Worm (Caenorhabditis elegans) whole organism, mixed stage, embryonic: ENCODE measurements around the gene uaf-2.

Source experiments
- M03D4.4 ChIP-seq: sonication (generic microtip); optimal IDR thresholded peaks from 2 replicates; lab custom pipeline; 2017; ENCODE audit warnings: mild to moderate bottlenecking, missing genetic modification characterization, missing compliant biosample characterization
- bed-3 ChIP-seq: fragments of 200-800 bp; sonication (Bioruptor generic); optimal IDR thresholded peaks from 3 replicates; lab custom pipeline; 2018; ENCODE audit warnings: mild to moderate bottlenecking, missing genetic modification characterization, moderate library complexity, missing compliant biosample characterization
- blmp-1 ChIP-seq: fragments of 150-350 bp; optimal IDR thresholded peaks from 2 replicates; lab custom pipeline; 2014; ENCODE audit warnings: missing biosample characterization, missing genetic modification characterization
- ceh-39 ChIP-seq: fragments of 150-350 bp; optimal IDR thresholded peaks from 2 replicates; lab custom pipeline; 2014; ENCODE audit warnings: missing biosample characterization, missing genetic modification characterization
- ceh-43 ChIP-seq: fragments of 200-800 bp; sonication (Bioruptor generic); optimal IDR thresholded peaks from 2 replicates; lab custom pipeline; 2018; ENCODE audit warnings: mild to moderate bottlenecking, missing genetic modification characterization, moderate library complexity, missing compliant biosample characterization
- ceh-83 ChIP-seq: fragments of 200-800 bp; sonication (Bioruptor generic); optimal IDR thresholded peaks from 2 replicates; lab custom pipeline; 2018; ENCODE audit warnings: mild to moderate bottlenecking, missing genetic modification characterization, missing compliant biosample characterization
- ces-1 ChIP-seq: fragments of 150-350 bp; optimal IDR thresholded peaks from 2 replicates; lab custom pipeline; 2014; ENCODE audit warnings: missing biosample characterization, missing genetic modification reagents, missing genetic modification characterization
- cnd-1 ChIP-seq: fragments of 200-800 bp; sonication (Bioruptor generic); optimal IDR thresholded peaks from 2 replicates; lab custom pipeline; 2018; ENCODE audit warnings: mild to moderate bottlenecking, missing genetic modification characterization, missing compliant biosample characterization
- elt-3 ChIP-seq: fragments of 150-350 bp; optimal IDR thresholded peaks from 2 replicates; lab custom pipeline; 2014; ENCODE audit warnings: missing biosample characterization, missing genetic modification characterization
- flh-1 ChIP-seq: fragments of 200-800 bp; sonication (Bioruptor generic); optimal IDR thresholded peaks from 2 replicates; lab custom pipeline; 2018; ENCODE audit warnings: mild to moderate bottlenecking, missing genetic modification characterization, moderate library complexity, missing compliant biosample characterization
- ham-2 ChIP-seq: fragments of 200-800 bp; sonication (Bioruptor generic); optimal IDR thresholded peaks from 2 replicates; lab custom pipeline; 2018; ENCODE audit warnings: mild to moderate bottlenecking, missing genetic modification characterization, missing compliant biosample characterization
- hlh-1 ChIP-seq: fragments of 150-350 bp; optimal IDR thresholded peaks from 2 replicates; lab custom pipeline; 2014; ENCODE audit warnings: missing biosample characterization, missing genetic modification reagents, missing genetic modification characterization
- lin-13 ChIP-seq: fragments of 150-350 bp; optimal IDR thresholded peaks from 2 replicates; lab custom pipeline; 2014; ENCODE audit warnings: missing biosample characterization, missing genetic modification characterization
- lin-32 ChIP-seq: fragments of 200-800 bp; sonication (Bioruptor generic); optimal IDR thresholded peaks from 2 replicates; lab custom pipeline; 2018; ENCODE audit warnings: mild to moderate bottlenecking, missing genetic modification characterization, missing compliant biosample characterization
- lsy-2 ChIP-seq: fragments of 150-350 bp; optimal IDR thresholded peaks from 2 replicates; lab custom pipeline; 2014; ENCODE audit warnings: missing biosample characterization, missing genetic modification characterization
- mab-5 ChIP-seq: fragments of 150-350 bp; optimal IDR thresholded peaks from 2 replicates; lab custom pipeline; 2014; ENCODE audit warnings: missing biosample characterization, missing genetic modification characterization
- mep-1 ChIP-seq: fragments of 150-350 bp; optimal IDR thresholded peaks from 2 replicates; lab custom pipeline; 2017; ENCODE audit warnings: missing biosample characterization, missing genetic modification reagents, missing genetic modification characterization, inconsistent platforms
- mls-2 ChIP-seq: sonication (generic microtip); optimal IDR thresholded peaks from 2 replicates; lab custom pipeline; 2016; ENCODE audit warnings: mild to moderate bottlenecking, missing genetic modification characterization, moderate library complexity, missing compliant biosample characterization
- nhr-2 ChIP-seq: fragments of 150-350 bp; optimal IDR thresholded peaks from 2 replicates; lab custom pipeline; 2014; ENCODE audit warnings: missing biosample characterization, missing genetic modification characterization
- nhr-237 ChIP-seq: fragments of 150-350 bp; optimal IDR thresholded peaks from 2 replicates; lab custom pipeline; 2014; ENCODE audit warnings: missing biosample characterization, missing genetic modification characterization
- nhr-28 ChIP-seq: fragments of 150-350 bp; optimal IDR thresholded peaks from 2 replicates; lab custom pipeline; 2014; ENCODE audit warnings: missing biosample characterization, missing genetic modification characterization
- pha-4 ChIP-seq: fragments of 150-350 bp; optimal IDR thresholded peaks from 2 replicates; lab custom pipeline; 2018; ENCODE audit warnings: missing biosample characterization, missing genetic modification reagents, missing genetic modification characterization
- snpc-4 ChIP-seq: fragments of 150-350 bp; optimal IDR thresholded peaks from 2 replicates; lab custom pipeline; 2014; ENCODE audit warnings: missing biosample characterization, missing genetic modification characterization
- sptf-1 ChIP-seq: sonication (generic microtip); optimal IDR thresholded peaks from 2 replicates; lab custom pipeline; 2017; ENCODE audit warnings: mild to moderate bottlenecking, missing genetic modification characterization, moderate library complexity, missing compliant biosample characterization
- tbx-8 ChIP-seq: fragments of 200-800 bp; sonication (Bioruptor generic); optimal IDR thresholded peaks from 2 replicates; lab custom pipeline; 2018; ENCODE audit warnings: mild to moderate bottlenecking, missing genetic modification characterization, moderate library complexity, missing compliant biosample characterization
- unc-120 ChIP-seq: sonication (generic microtip); optimal IDR thresholded peaks from 2 replicates; lab custom pipeline; 2017; ENCODE audit warnings: missing genetic modification characterization, missing compliant biosample characterization; ENCODE audit not compliant: poor library complexity, severe bottlenecking
- unc-39 ChIP-seq: fragments of 150-350 bp; optimal IDR thresholded peaks from 2 replicates; lab custom pipeline; 2014; ENCODE audit warnings: missing biosample characterization, missing genetic modification characterization
- unc-62 ChIP-seq: fragments of 150-350 bp; optimal IDR thresholded peaks from 2 replicates; lab custom pipeline; 2014; ENCODE audit warnings: missing biosample characterization, missing genetic modification reagents, missing genetic modification characterization
- zip-8 ChIP-seq: fragments of 150-350 bp; optimal IDR thresholded peaks from 2 replicates; lab custom pipeline; 2014; ENCODE audit warnings: missing biosample characterization, missing genetic modification characterization
- ztf-11 ChIP-seq: fragments of 150-350 bp; optimal IDR thresholded peaks from 2 replicates; lab custom pipeline; 2014; ENCODE audit warnings: missing biosample characterization, missing genetic modification characterization

Gene uaf-2

ce11 chrIV:17110882-17111281 lies 7.7 kb downstream of the uaf-2 start, which contains the start of gene sfa-1:
sfa-1 (minus strand) TSS chrIV:17110982.
- TF ChIP-seq lin-32 (no peak), unc-62 (GFP tag; lab: Kevin White, UChicago) (no peak), pha-4 (no peak), ztf-11 (tag; lab: Kevin White, UChicago) (no peak), mep-1 (no peak)

ce11 chrIV:17109436-17109835 lies 9.1 kb downstream of the uaf-2 start:
- TF ChIP-seq lin-13 (tag; lab: Kevin White, UChicago), result no peak
- TF ChIP-seq blmp-1 (tag; lab: Kevin White, UChicago), result no peak
- TF ChIP-seq ceh-43 (GFP tag; lab: Kevin White, UChicago), result no peak
- TF ChIP-seq mep-1, result no peak
- TF ChIP-seq M03D4.4 (tag; lab: Kevin White, UChicago), result no peak
- no peak for TF ChIP-seq pha-4
- TF ChIP-seq cnd-1, result no peak
- no peak for TF ChIP-seq bed-3
- TF ChIP-seq unc-120 (tag; lab: Kevin White, UChicago), result no peak
- no peak for TF ChIP-seq snpc-4
- no peak for TF ChIP-seq sptf-1
- no peak for TF ChIP-seq elt-3 (tag; lab: Kevin White, UChicago)

DNA sequence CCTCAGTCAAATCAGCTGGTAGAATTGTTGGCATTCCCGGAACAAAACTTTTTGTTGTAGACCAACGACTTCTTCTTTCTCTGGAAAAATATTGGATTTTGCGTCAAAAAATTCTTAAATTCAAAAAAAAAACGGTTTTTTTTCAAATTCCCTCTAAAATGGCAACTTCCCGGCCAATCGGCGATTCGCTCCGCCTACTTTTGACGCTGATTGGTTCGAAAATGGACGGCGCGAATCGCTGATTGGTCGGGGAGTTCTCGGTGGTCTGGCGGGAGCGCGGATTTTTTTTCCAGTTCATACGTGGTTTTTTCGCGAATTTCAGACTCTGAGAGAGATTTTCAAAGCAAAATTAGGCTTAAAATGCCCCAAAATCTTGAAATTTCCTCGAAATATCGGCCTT lies 9.8 kb downstream of the uaf-2 start:
- TF ChIP-seq flh-1 (GFP tag; lab: Kevin White, UChicago), result no peak
- TF ChIP-seq unc-39 (tag; lab: Kevin White, UChicago), result no peak
- TF ChIP-seq ceh-39 (tag; lab: Kevin White, UChicago), result no peak
- TF ChIP-seq mep-1, result no peak
- no peak for TF ChIP-seq nhr-237 (tag; lab: Kevin White, UChicago)
- TF ChIP-seq bed-3, result no peak
- TF ChIP-seq snpc-4, result no peak
- no peak for TF ChIP-seq mls-2 (tag; lab: Kevin White, UChicago)
- no peak for TF ChIP-seq blmp-1 (tag; lab: Kevin White, UChicago)
- TF ChIP-seq zip-8, result no peak
- TF ChIP-seq ztf-11 (tag; lab: Kevin White, UChicago), result no peak
- TF ChIP-seq hlh-1, result no peak
- TF ChIP-seq tbx-8 (GFP tag; lab: Kevin White, UChicago), result no peak
- TF ChIP-seq unc-62 (GFP tag; lab: Kevin White, UChicago), result no peak
- TF ChIP-seq cnd-1, result no peak

DNA sequence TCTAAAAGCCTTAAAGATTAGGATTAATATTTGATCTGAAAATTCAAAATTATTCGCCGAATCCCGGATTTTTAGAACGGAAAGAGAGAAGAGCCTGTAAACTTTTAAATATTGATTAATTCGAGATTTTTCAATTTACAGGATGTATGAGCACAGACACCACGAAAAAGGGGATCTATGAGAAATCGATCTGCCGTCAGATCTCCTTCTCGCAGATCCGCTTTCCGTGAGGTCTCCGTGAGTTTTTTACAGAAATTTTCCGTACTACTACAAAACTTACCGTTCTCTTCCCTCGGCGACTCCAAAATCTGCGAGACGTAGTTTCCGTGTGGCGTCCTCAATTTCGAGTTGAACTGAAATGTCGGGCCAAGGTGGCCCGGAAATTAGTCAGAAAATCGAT lies 10.4 kb downstream of the uaf-2 start:
- TF ChIP-seq nhr-237 (tag; lab: Kevin White, UChicago) (no peak), ceh-83 (GFP tag; lab: Kevin White, UChicago) (peak; percentile 30), cnd-1 (peak; percentile 64)

DNA sequence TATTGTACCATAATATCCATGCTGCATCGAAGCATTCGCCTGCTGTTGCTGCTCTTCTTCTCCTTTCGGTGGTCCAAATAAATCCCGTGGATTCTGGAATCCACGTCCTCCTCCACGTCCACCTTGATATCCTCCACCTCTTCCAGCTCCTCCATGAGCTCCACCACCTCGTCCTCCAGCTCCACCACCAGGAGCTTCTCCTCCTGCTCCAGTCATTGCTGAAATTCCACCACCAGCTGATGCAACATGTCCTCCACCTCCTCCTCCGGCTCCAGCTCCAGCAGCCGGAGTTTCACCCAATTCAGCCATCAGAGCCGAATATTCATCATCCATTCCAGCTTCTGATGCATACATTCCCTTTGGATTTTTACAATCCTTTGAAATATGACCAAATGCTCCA lies 13.0 kb downstream of the uaf-2 start:
- TF ChIP-seq bed-3, result no peak
- TF ChIP-seq hlh-1, result no peak
- TF ChIP-seq lin-13 (tag; lab: Kevin White, UChicago), result no peak
- no peak for TF ChIP-seq mab-5 (tag; lab: Kevin White, UChicago)

ce11 chrIV:17104157-17104872 lies 14.3 kb downstream of the uaf-2 start:
- no peak for TF ChIP-seq ces-1 (GFP tag; lab: Kevin White, UChicago)
- no peak for TF ChIP-seq nhr-28 (tag; lab: Kevin White, UChicago)
- TF ChIP-seq elt-3 (tag; lab: Kevin White, UChicago), result no peak
- TF ChIP-seq lin-13 (tag; lab: Kevin White, UChicago), result no peak
- no peak for TF ChIP-seq unc-39 (tag; lab: Kevin White, UChicago)
- TF ChIP-seq, all 35 proteins: peak for 0

DNA sequence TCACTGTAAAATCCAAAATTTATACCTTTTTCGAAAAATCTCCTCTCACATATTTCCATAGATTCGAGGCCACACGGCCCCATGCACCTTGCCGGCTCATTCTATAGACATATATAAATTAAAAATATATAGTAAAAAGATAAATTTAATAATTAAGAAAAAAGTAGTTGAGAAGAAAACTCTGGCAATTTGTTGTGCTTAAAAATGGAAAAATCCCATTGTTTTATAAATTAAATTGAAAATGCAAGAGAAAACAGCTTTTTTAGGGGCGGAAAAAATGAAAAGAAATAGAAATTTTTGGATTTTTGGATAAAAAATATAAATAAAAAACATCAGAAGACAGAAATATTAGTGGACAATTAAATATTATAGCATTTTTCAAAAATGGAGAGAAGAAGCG lies 15.0 kb downstream of the uaf-2 start, which contains the start of gene Y116A8C.30:
Y116A8C.30 (minus strand) TSS at position 101 of the 400 bp plus-strand sequence.
- no peak for TF ChIP-seq lsy-2
- no peak for TF ChIP-seq ham-2
- TF ChIP-seq zip-8, result no peak
- peak; percentile 22 for TF ChIP-seq nhr-2
